Worm (Caenorhabditis elegans): ENCODE measurements around the gene C26E6.12.

DNA sequence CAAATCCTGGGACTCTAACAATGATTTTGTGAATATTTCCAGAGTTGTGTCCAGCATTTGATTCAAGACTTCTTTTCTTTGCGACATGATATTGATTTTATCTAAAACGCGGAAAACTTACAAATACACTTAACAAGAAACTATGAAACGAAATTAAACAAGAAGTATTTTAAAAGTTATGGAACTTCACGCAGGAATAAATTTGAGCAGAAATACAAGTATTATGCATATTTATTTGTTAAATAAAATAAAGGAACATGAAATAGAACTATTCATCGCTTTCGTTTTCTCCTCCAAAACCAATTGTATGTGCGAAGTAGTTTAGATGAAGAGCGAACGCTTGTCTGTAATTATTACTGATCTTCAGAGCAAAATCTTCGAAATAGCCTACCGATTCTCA, 28.3 kb downstream of the C26E6.12 start, which contains the start of gene kbp-2:
- no peak for TF ChIP-seq dsc-1 (tag; optimal IDR thresholded peaks at IDR 0.05)
- TF ChIP-seq lsy-2 (tag; optimal IDR thresholded peaks at IDR 0.05), result no peak
- no peak for TF ChIP-seq elt-3 (tag; optimal IDR thresholded peaks at IDR 0.05)

Measured in whole organism, L1 larva.